Worm (Caenorhabditis elegans): ENCODE results near the gene T01C3.3.

DNA sequence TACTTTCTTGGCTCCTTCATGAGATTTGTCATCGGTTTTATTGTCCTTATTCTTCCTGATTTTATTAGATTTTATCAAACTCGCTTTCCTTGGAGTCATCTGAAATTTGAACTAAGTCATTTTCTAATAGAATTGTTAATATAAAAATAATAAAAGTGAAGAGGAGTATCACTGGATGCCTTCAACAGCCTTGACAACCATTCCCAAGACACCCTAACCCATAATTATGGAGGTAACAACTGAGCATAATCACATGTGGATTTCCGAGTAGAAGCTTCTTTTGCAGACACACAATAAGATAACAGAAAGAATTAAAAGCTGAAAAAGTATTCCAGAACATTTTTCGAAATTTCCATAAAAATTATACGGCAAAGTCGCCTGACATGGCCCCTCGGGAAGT, 36.8 kb downstream of the T01C3.3 start, which contains the start of gene F02D8.9:
- no peak for TF ChIP-seq lin-15B (tag; optimal IDR thresholded peaks at IDR 0.05)
- no peak for TF ChIP-seq ztf-4 (tag; optimal IDR thresholded peaks at IDR 0.05)
- no peak for TF ChIP-seq nhr-237 (tag; optimal IDR thresholded peaks at IDR 0.05)
- TF ChIP-seq egl-13 (tag; optimal IDR thresholded peaks at IDR 0.05) = no peak
- TF ChIP-seq ztf-11 (tag; optimal IDR thresholded peaks at IDR 0.05) = no peak
- no peak for TF ChIP-seq elt-2 (tag; optimal IDR thresholded peaks at IDR 0.05)

Measured in whole organism, L1 larva.